Fruit fly (Drosophila melanogaster) S2 (cell line): ENCODE results near the gene CG14325.

ENCODE experiments used
- CG8478 ChIP-seq: fragments of >200 bp; optimal IDR thresholded peaks from 2 replicates; lab custom pipeline; 2018
- CTCF ChIP-seq, 2 experiments: fragments of >200 bp; optimal IDR thresholded peaks; 2 replicates each; lab custom pipeline; 2018

DNA sequence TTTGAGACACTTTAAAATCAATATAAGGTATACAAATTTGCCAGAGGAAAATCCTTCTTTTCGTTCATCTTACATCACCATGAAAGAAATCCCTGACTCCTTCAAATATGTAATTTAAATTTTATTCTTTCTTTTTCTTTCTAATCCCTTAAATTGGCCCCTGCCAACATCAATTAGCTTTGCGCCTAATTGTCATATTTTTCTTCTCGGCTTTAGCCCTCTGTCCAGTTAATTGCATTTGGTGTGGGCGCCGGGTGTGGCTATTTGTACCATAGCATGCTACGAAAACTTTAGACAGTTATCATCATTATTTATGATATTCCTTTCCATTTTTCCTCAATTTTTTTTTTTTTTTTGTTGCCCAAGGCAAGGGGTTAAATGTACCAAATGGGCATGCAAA lies 3.5 kb downstream of the CG14325 start, which contains the start of gene CG43175:
- TF ChIP-seq CTCF (optimal IDR thresholded peaks at IDR 0.05; lab: Kevin White, UChicago) (no peak), CG8478 (lab: Kevin White, UChicago) (no peak)
